Fruit fly (Drosophila melanogaster) whole organism, embryonic: ENCODE results near the gene Jhbp14.

Experiments
- Asciz ChIP-seq: fragments of 200-800 bp; sonication (Bioruptor generic); optimal IDR thresholded peaks from 2 replicates; lab custom pipeline; 2017; ENCODE audit warnings: missing biosample characterization, mild to moderate bottlenecking, missing genetic modification characterization, missing genetic modification reagents
- Atf6 ChIP-seq: fragments of 200-800 bp; sonication (Bioruptor generic); IDR thresholded peaks from 2 replicates; pipeline ENCODE4 v1.3.6; 2022; ENCODE audit warnings: missing biosample characterization, missing genetic modification characterization
- CG10431 ChIP-seq: fragments of 200-800 bp; sonication (Bioruptor generic); optimal IDR thresholded peaks from 3 replicates; lab custom pipeline; 2018; ENCODE audit warnings: missing biosample characterization, mild to moderate bottlenecking, missing genetic modification characterization
- CG11398 ChIP-seq: fragments of 200-800 bp; sonication (Bioruptor generic); optimal IDR thresholded peaks from 2 replicates; lab custom pipeline; 2016; ENCODE audit warnings: missing biosample characterization, missing genetic modification characterization
- CG11695 ChIP-seq: fragments of 200-800 bp; sonication (Bioruptor generic); IDR thresholded peaks from 3 replicates; pipeline ENCODE4 v1.3.6; 2022; ENCODE audit warnings: missing biosample characterization, missing genetic modification characterization
- CG12236 ChIP-seq: fragments of 200-800 bp; sonication (Bioruptor generic); optimal IDR thresholded peaks from 2 replicates; lab custom pipeline; 2016; ENCODE audit warnings: missing biosample characterization, missing genetic modification characterization
- CG13624 ChIP-seq: fragments of 200-800 bp; sonication (Bioruptor generic); optimal IDR thresholded peaks from 2 replicates; lab custom pipeline; 2016; ENCODE audit warnings: missing biosample characterization, missing genetic modification characterization
- CG14050 ChIP-seq: fragments of 200-800 bp; sonication (Bioruptor generic); IDR thresholded peaks from 3 replicates; pipeline ENCODE4 v1.3.6; 2022; ENCODE audit warnings: missing biosample characterization, missing genetic modification characterization
- CG2116 ChIP-seq: fragments of 200-800 bp; sonication (Bioruptor generic); optimal IDR thresholded peaks from 3 replicates; lab custom pipeline; 2018; ENCODE audit warnings: missing biosample characterization, mild to moderate bottlenecking, missing genetic modification characterization
- CG2202 ChIP-seq: fragments of 200-800 bp; sonication (Bioruptor generic); optimal IDR thresholded peaks from 2 replicates; lab custom pipeline; 2018; ENCODE audit warnings: missing biosample characterization, mild to moderate bottlenecking, missing genetic modification characterization
- CG2712 ChIP-seq: fragments of 200-800 bp; optimal IDR thresholded peaks from 3 replicates; lab custom pipeline; 2019; ENCODE audit warnings: missing biosample characterization, mild to moderate bottlenecking, missing genetic modification characterization, moderate library complexity
- CG31388 ChIP-seq: fragments of 200-800 bp; sonication (Bioruptor generic); optimal IDR thresholded peaks from 2 replicates; lab custom pipeline; 2016; ENCODE audit warnings: missing biosample characterization, missing genetic modification characterization
- CG4404 ChIP-seq: fragments of 200-800 bp; sonication (Bioruptor generic); IDR thresholded peaks from 2 replicates; pipeline ENCODE4 v1.3.6; 2022; ENCODE audit warnings: missing biosample characterization, missing genetic modification characterization
- CG8359 ChIP-seq: fragments of 200-800 bp; sonication (Bioruptor generic); optimal IDR thresholded peaks from 2 replicates; lab custom pipeline; 2017; ENCODE audit warnings: missing biosample characterization, mild to moderate bottlenecking, missing genetic modification characterization, borderline replicate concordance
- CG8924 ChIP-seq: fragments of 200-800 bp; optimal IDR thresholded peaks from 3 replicates; lab custom pipeline; 2019; ENCODE audit warnings: missing biosample characterization, mild to moderate bottlenecking, missing genetic modification characterization, moderate library complexity
- CTCF ChIP-seq: fragments of 200-800 bp; sonication (Bioruptor generic); optimal IDR thresholded peaks from 2 replicates; lab custom pipeline; 2017; ENCODE audit warnings: missing biosample characterization, mild to moderate bottlenecking, missing genetic modification characterization, moderate library complexity
- Chrac-16 ChIP-seq: fragments of 200-800 bp; sonication (Bioruptor generic); optimal IDR thresholded peaks from 3 replicates; lab custom pipeline; 2016; ENCODE audit warnings: missing biosample characterization, missing genetic modification characterization
- Drgx ChIP-seq: fragments of 200-800 bp; sonication (Bioruptor generic); IDR thresholded peaks from 2 replicates; pipeline ENCODE4 v1.3.6; 2022; ENCODE audit warnings: missing biosample characterization, missing genetic modification characterization
- E2f2 ChIP-seq: fragments of 200-800 bp; sonication (Bioruptor generic); IDR thresholded peaks from 2 replicates; pipeline ENCODE4 v1.3.6; 2022; ENCODE audit warnings: missing biosample characterization, missing genetic modification characterization
- Hey ChIP-seq: fragments of 200-800 bp; sonication (Bioruptor generic); optimal IDR thresholded peaks from 3 replicates; lab custom pipeline; 2018; ENCODE audit warnings: missing biosample characterization, mild to moderate bottlenecking, missing genetic modification characterization
- Hr51 ChIP-seq, 2 experiments: fragments of 200-800 bp; sonication (Bioruptor generic); optimal IDR thresholded peaks; 2 replicates in 1 of 2; 3 replicates in 1 of 2; lab custom pipeline; 2016 to 2018; ENCODE audit warnings: missing biosample characterization in 2 of 2, missing genetic modification characterization in 2 of 2, mild to moderate bottlenecking in 1 of 2, moderate library complexity in 1 of 2
- Mad ChIP-seq: fragments of 200-800 bp; sonication (Bioruptor generic); optimal IDR thresholded peaks from 2 replicates; lab custom pipeline; 2016; ENCODE audit warnings: missing biosample characterization, missing genetic modification characterization
- NC2β ChIP-seq: fragments of 200-800 bp; sonication (Bioruptor generic); optimal IDR thresholded peaks from 2 replicates; lab custom pipeline; 2016; ENCODE audit warnings: missing biosample characterization, missing genetic modification characterization
- Scr ChIP-seq: fragments of 200-800 bp; sonication (Bioruptor generic); IDR thresholded peaks from 2 replicates; pipeline ENCODE4 v1.3.6; 2022; ENCODE audit warnings: missing biosample characterization, missing genetic modification characterization; ENCODE audit not compliant: partially characterized antibody
- Ssrp ChIP-seq: fragments of 200-800 bp; sonication (Bioruptor generic); optimal IDR thresholded peaks from 2 replicates; lab custom pipeline; 2018; ENCODE audit warnings: missing biosample characterization, mild to moderate bottlenecking, missing genetic modification characterization, moderate library complexity
- Tbp ChIP-seq: fragments of >200 bp; optimal IDR thresholded peaks from 2 replicates; lab custom pipeline; 2018; ENCODE audit warnings: missing biosample characterization, missing genetic modification characterization
- Trl ChIP-seq, 3 experiments: fragments of >200 bp in 2 of 3; fragments of 200-800 bp in 1 of 3; sonication (Bioruptor generic) in 1 of 3; optimal IDR thresholded peaks; 2 replicates in 1 of 3; 3 replicates in 2 of 3; lab custom pipeline; 2016 to 2017; ENCODE audit warnings: missing biosample characterization in 1 of 3, missing genetic modification characterization in 1 of 3
- Usf ChIP-seq: fragments of 200-800 bp; sonication (Bioruptor generic); optimal IDR thresholded peaks from 2 replicates; lab custom pipeline; 2017; ENCODE audit warnings: missing genotype, missing biosample characterization, missing genetic modification characterization
- Xrp1 ChIP-seq: fragments of 200-800 bp; sonication (Bioruptor generic); IDR thresholded peaks from 2 replicates; pipeline ENCODE4 v1.3.6; 2022; ENCODE audit warnings: missing biosample characterization, missing genetic modification characterization
- YL-1 ChIP-seq: fragments of 200-800 bp; sonication (Bioruptor generic); optimal IDR thresholded peaks from 3 replicates; lab custom pipeline; 2017; ENCODE audit warnings: missing biosample characterization, mild to moderate bottlenecking, missing genetic modification characterization
- ap ChIP-seq: fragments of 200-800 bp; sonication (Bioruptor generic); IDR thresholded peaks from 2 replicates; pipeline ENCODE4 v1.3.6; 2022; ENCODE audit warnings: missing biosample characterization, missing genetic modification characterization
- ase ChIP-seq: fragments of 200-800 bp; sonication (Bioruptor generic); IDR thresholded peaks from 3 replicates; pipeline ENCODE4 v1.3.6; 2022; ENCODE audit warnings: missing biosample characterization, missing genetic modification characterization
- bab2 ChIP-seq: fragments of 200-800 bp; sonication (Bioruptor generic); optimal IDR thresholded peaks from 2 replicates; lab custom pipeline; 2016; ENCODE audit warnings: missing biosample characterization, missing genetic modification characterization
- bigmax ChIP-seq: fragments of 200-800 bp; sonication (Bioruptor generic); optimal IDR thresholded peaks from 2 replicates; lab custom pipeline; 2018; ENCODE audit warnings: missing biosample characterization, mild to moderate bottlenecking, missing genetic modification characterization
- ci ChIP-seq: fragments of 200-800 bp; sonication (Bioruptor generic); IDR thresholded peaks from 3 replicates; pipeline ENCODE4 v1.3.6; 2022; ENCODE audit warnings: missing biosample characterization, missing genetic modification characterization
- crp ChIP-seq, 2 experiments: fragments of 200-800 bp; sonication (Bioruptor generic); optimal IDR thresholded peaks; 2 replicates in 1 of 2; 3 replicates in 1 of 2; lab custom pipeline; 2017; ENCODE audit warnings: missing biosample characterization in 2 of 2, missing genetic modification characterization in 2 of 2, mild to moderate bottlenecking in 1 of 2, moderate library complexity in 1 of 2
- dimm ChIP-seq: fragments of 200-800 bp; sonication (Bioruptor generic); IDR thresholded peaks from 2 replicates; pipeline ENCODE4 v1.3.6; 2022; ENCODE audit warnings: missing biosample characterization, missing genetic modification characterization
- dmrt11E ChIP-seq: fragments of 200-800 bp; sonication (Bioruptor generic); optimal IDR thresholded peaks from 3 replicates; lab custom pipeline; 2018; ENCODE audit warnings: missing biosample characterization, mild to moderate bottlenecking, missing genetic modification characterization, moderate library complexity
- eyg ChIP-seq: fragments of 200-800 bp; sonication (Bioruptor generic); optimal IDR thresholded peaks from 3 replicates; lab custom pipeline; 2016; ENCODE audit warnings: missing biosample characterization, missing genetic modification characterization
- fd102C ChIP-seq: fragments of 200-800 bp; sonication (Bioruptor generic); optimal IDR thresholded peaks from 2 replicates; lab custom pipeline; 2018; ENCODE audit warnings: missing biosample characterization, mild to moderate bottlenecking, missing genetic modification characterization, moderate library complexity
- gem ChIP-seq: fragments of 200-800 bp; sonication (Bioruptor generic); optimal IDR thresholded peaks from 2 replicates; lab custom pipeline; 2019; ENCODE audit warnings: missing biosample characterization, mild to moderate bottlenecking, missing genetic modification characterization, moderate library complexity
- gsb-n ChIP-seq: fragments of 200-800 bp; sonication (Bioruptor generic); optimal IDR thresholded peaks from 3 replicates; lab custom pipeline; 2018; ENCODE audit warnings: missing biosample characterization, mild to moderate bottlenecking, missing genetic modification characterization
- hb ChIP-seq: fragments of 200-800 bp; sonication (Bioruptor generic); IDR thresholded peaks from 3 replicates; pipeline ENCODE4 v1.3.6; 2022; ENCODE audit warnings: missing biosample characterization, missing genetic modification characterization; ENCODE audit not compliant: partially characterized antibody
- lilli ChIP-seq: fragments of 200-800 bp; sonication (Bioruptor generic); optimal IDR thresholded peaks from 3 replicates; lab custom pipeline; 2016; ENCODE audit warnings: missing biosample characterization, missing genetic modification characterization
- luna ChIP-seq: fragments of 200-800 bp; sonication (Bioruptor generic); optimal IDR thresholded peaks from 2 replicates; lab custom pipeline; 2016; ENCODE audit warnings: missing biosample characterization, missing genetic modification characterization
- nerfin-1 ChIP-seq: fragments of 200-800 bp; sonication (Bioruptor generic); optimal IDR thresholded peaks from 3 replicates; lab custom pipeline; 2019; ENCODE audit warnings: missing biosample characterization, mild to moderate bottlenecking, missing genetic modification characterization, moderate library complexity
- onecut ChIP-seq: fragments of 200-800 bp; sonication (Bioruptor generic); IDR thresholded peaks from 2 replicates; pipeline ENCODE4 v1.3.6; 2022; ENCODE audit warnings: missing biosample characterization, missing genetic modification characterization
- pnt ChIP-seq: fragments of 200-800 bp; sonication (Bioruptor generic); optimal IDR thresholded peaks from 3 replicates; lab custom pipeline; 2016; ENCODE audit warnings: missing biosample characterization, missing genetic modification characterization
- slou ChIP-seq: fragments of 200-800 bp; sonication (Bioruptor generic); optimal IDR thresholded peaks from 3 replicates; lab custom pipeline; 2016; ENCODE audit warnings: missing biosample characterization, missing genetic modification characterization
- sna ChIP-seq: fragments of 200-800 bp; sonication (Bioruptor generic); IDR thresholded peaks from 2 replicates; pipeline ENCODE4 v1.3.6; 2022; ENCODE audit warnings: missing biosample characterization, missing genetic modification characterization; ENCODE audit not compliant: partially characterized antibody
- ssp ChIP-seq: fragments of 200-800 bp; sonication (Bioruptor generic); IDR thresholded peaks from 2 replicates; pipeline ENCODE4 v1.3.6; 2022; ENCODE audit warnings: missing biosample characterization, missing genetic modification characterization
- zfh2 ChIP-seq: fragments of 200-800 bp; sonication (Bioruptor generic); optimal IDR thresholded peaks from 2 replicates; lab custom pipeline; 2016; ENCODE audit warnings: missing biosample characterization, missing genetic modification characterization

Gene Jhbp14

DNA sequence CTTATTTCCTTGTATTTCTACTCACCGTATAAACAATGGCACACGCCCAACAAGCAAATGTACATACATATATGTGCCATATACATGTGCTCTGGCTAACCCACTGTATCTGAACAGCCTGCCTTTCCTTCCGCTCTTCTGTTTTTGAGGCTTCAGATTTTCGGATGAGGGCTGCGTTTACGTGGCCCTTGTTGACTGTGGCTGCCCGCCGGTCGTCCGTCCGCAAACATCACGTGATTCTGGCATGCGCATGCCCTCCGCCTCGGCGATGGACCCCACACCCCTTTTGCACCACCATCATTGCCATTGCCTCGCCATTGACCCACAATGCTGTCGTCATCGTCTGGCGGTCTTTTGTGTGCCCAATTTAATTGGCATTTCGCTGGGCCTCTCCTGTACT lies 31.0 kb upstream of the Jhbp14 start (continued):
- TF ChIP-seq YL-1: peak; percentile 2
- TF ChIP-seq zfh2 (GFP tag; lab: Kevin White, UChicago): no peak
- TF ChIP-seq NC2β (GFP tag; lab: Kevin White, UChicago): no peak
- TF ChIP-seq gsb-n (tag; lab: Kevin White, UChicago): no peak
- TF ChIP-seq Drgx: peak; percentile 45; the same call in 1 of the 2 replicates
- TF ChIP-seq ap: no peak
- no peak for TF ChIP-seq dimm (GFP tag; lab: Robert Waterston, UW)
- TF ChIP-seq Trl (optimal IDR thresholded peaks at IDR 0.05; lab: Kevin White, UChicago): peak in 1 of 2 experiments; percentile 12
- TF ChIP-seq Trl (GFP tag; optimal IDR thresholded peaks at IDR 0.05; lab: Kevin White, UChicago): peak; percentile 32
- no peak for TF ChIP-seq gem (tag; lab: Kevin White, UChicago)
- TF ChIP-seq CG2712 (tag; lab: Kevin White, UChicago): no peak
- TF ChIP-seq pnt (GFP tag; lab: Kevin White, UChicago): no peak
- TF ChIP-seq CG8359 (GFP tag; lab: Kevin White, UChicago): no peak
- no peak for TF ChIP-seq Scr
- TF ChIP-seq CG11695 (GFP tag; lab: Robert Waterston, UW): no peak
- TF ChIP-seq crp (GFP tag; optimal IDR thresholded peaks at IDR 0.05; lab: Kevin White, UChicago): peak in 1 of 2 experiments; percentile 7
- no peak for TF ChIP-seq slou (GFP tag; lab: Kevin White, UChicago)
- peak; percentile 85 for TF ChIP-seq Hey
- TF ChIP-seq hb (GFP tag; lab: Robert Waterston, UW): no peak
- no peak for TF ChIP-seq ssp (GFP tag; lab: Robert Waterston, UW)
- no peak; the same call in 1 of the 2 replicates for TF ChIP-seq E2f2
- TF ChIP-seq CG11398 (GFP tag; lab: Kevin White, UChicago): peak; percentile 53
- peak; percentile 23 for TF ChIP-seq CG8924
- TF ChIP-seq sna (GFP tag; lab: Robert Waterston, UW): no peak
- peak; percentile 44; the same call in 1 of the 2 replicates for TF ChIP-seq Xrp1
- no peak for TF ChIP-seq CG2116 (GFP tag; lab: Kevin White, UChicago)
- TF ChIP-seq CTCF: no peak
- peak; percentile 23 for TF ChIP-seq CG13624 (GFP tag; lab: Kevin White, UChicago)
- TF ChIP-seq ase: no peak
- TF ChIP-seq CG12236: no peak
- TF ChIP-seq Usf (GFP tag; lab: Kevin White, UChicago): peak; percentile 18
- TF ChIP-seq ci (GFP tag; lab: Robert Waterston, UW): peak; percentile 80; the same call in 1 of the 3 replicates
- TF ChIP-seq CG14050 (GFP tag; lab: Robert Waterston, UW): no peak
- TF ChIP-seq CG10431 (GFP tag; lab: Kevin White, UChicago): no peak
- peak; percentile 5 for TF ChIP-seq bab2 (GFP tag; lab: Kevin White, UChicago)
- TF ChIP-seq Ssrp (tag; lab: Kevin White, UChicago): no peak
- TF ChIP-seq Mad (GFP tag; lab: Kevin White, UChicago): no peak
- TF ChIP-seq CG4404 (GFP tag; lab: Robert Waterston, UW): no peak
- TF ChIP-seq Hr51 (GFP tag; optimal IDR thresholded peaks at IDR 0.05; lab: Kevin White, UChicago): no peak
- TF ChIP-seq Asciz (GFP tag; lab: Kevin White, UChicago): no peak
- TF ChIP-seq CG2202: peak; percentile 3
- peak; percentile 54 for TF ChIP-seq onecut
- no peak for TF ChIP-seq luna (GFP tag; lab: Kevin White, UChicago)
- peak; percentile 45; the same call in 1 of the 2 replicates for TF ChIP-seq Atf6 (GFP tag; lab: Robert Waterston, UW)
- TF ChIP-seq nerfin-1 (tag; lab: Kevin White, UChicago): peak; percentile 14
- TF ChIP-seq Chrac-16 (GFP tag; lab: Kevin White, UChicago): no peak
- no peak for TF ChIP-seq fd102C
- TF ChIP-seq Tbp: no peak
- no peak for TF ChIP-seq eyg (GFP tag; lab: Kevin White, UChicago)
- TF ChIP-seq lilli: no peak
- no peak for TF ChIP-seq bigmax (GFP tag; lab: Kevin White, UChicago)
- TF ChIP-seq CG31388: no peak
- no peak for TF ChIP-seq dmrt11E (tag; lab: Kevin White, UChicago)
